Fruit fly (Drosophila melanogaster) whole organism, embryonic: ENCODE data around the gene Tgt.

ENCODE experiments used
- ATbp ChIP-seq: fragments of 200-800 bp; sonication (Bioruptor generic); optimal IDR thresholded peaks from 2 replicates; lab custom pipeline; 2017; ENCODE audit warnings: missing biosample characterization, mild to moderate bottlenecking, missing genetic modification characterization, missing genetic modification reagents
- CG10267 ChIP-seq: fragments of 200-800 bp; sonication (Bioruptor generic); optimal IDR thresholded peaks from 2 replicates; lab custom pipeline; 2018; ENCODE audit warnings: missing biosample characterization, mild to moderate bottlenecking, missing genetic modification characterization, moderate library complexity
- CG10959 ChIP-seq: fragments of 200-800 bp; sonication (Bioruptor generic); IDR thresholded peaks from 2 replicates; pipeline ENCODE4 v1.3.6; 2022; ENCODE audit warnings: missing biosample characterization, missing genetic modification characterization
- CG12299 ChIP-seq: fragments of 200-800 bp; sonication (Bioruptor generic); optimal IDR thresholded peaks from 2 replicates; lab custom pipeline; 2018; ENCODE audit warnings: missing biosample characterization, mild to moderate bottlenecking, missing genetic modification characterization
- CG14860 ChIP-seq: fragments of 200-800 bp; sonication (Bioruptor generic); IDR thresholded peaks from 3 replicates; pipeline ENCODE4 v1.3.6; 2022; ENCODE audit warnings: missing biosample characterization, missing genetic modification characterization; ENCODE audit not compliant: partially characterized antibody
- CG14965 ChIP-seq: fragments of 200-800 bp; sonication (Bioruptor generic); optimal IDR thresholded peaks from 2 replicates; lab custom pipeline; 2016; ENCODE audit warnings: missing biosample characterization, missing genetic modification characterization, borderline replicate concordance
- CG15601 ChIP-seq: fragments of 200-800 bp; sonication (Bioruptor generic); optimal IDR thresholded peaks from 3 replicates; lab custom pipeline; 2019; ENCODE audit warnings: missing biosample characterization, mild to moderate bottlenecking, missing genetic modification characterization, moderate library complexity
- CG16813 ChIP-seq: fragments of 200-800 bp; sonication (Bioruptor generic); IDR thresholded peaks from 3 replicates; pipeline ENCODE4 v1.3.6; 2022; ENCODE audit warnings: missing biosample characterization, missing genetic modification characterization; ENCODE audit not compliant: partially characterized antibody
- CG18262 ChIP-seq: fragments of 200-800 bp; optimal IDR thresholded peaks from 3 replicates; lab custom pipeline; 2019; ENCODE audit warnings: missing biosample characterization, mild to moderate bottlenecking, missing genetic modification characterization, moderate library complexity
- CG30431 ChIP-seq: fragments of 200-800 bp; sonication (Bioruptor generic); optimal IDR thresholded peaks from 2 replicates; lab custom pipeline; 2017; ENCODE audit warnings: missing biosample characterization, missing genetic modification characterization
- CG33213 ChIP-seq: fragments of 200-800 bp; sonication (Bioruptor generic); optimal IDR thresholded peaks from 3 replicates; lab custom pipeline; 2016; ENCODE audit warnings: missing biosample characterization, missing genetic modification characterization
- CG3726 ChIP-seq: fragments of 200-800 bp; sonication (Bioruptor generic); IDR thresholded peaks from 3 replicates; pipeline ENCODE4, ENCODE4 v1.3.6; 2022; ENCODE audit warnings: missing biosample characterization, missing genetic modification characterization
- CG4617 ChIP-seq: fragments of 200-800 bp; sonication (Bioruptor generic); optimal IDR thresholded peaks from 3 replicates; lab custom pipeline; 2016; ENCODE audit warnings: missing biosample characterization, missing genetic modification characterization, borderline replicate concordance
- CG7745 ChIP-seq: fragments of 200-800 bp; sonication (Bioruptor generic); optimal IDR thresholded peaks from 2 replicates; lab custom pipeline; 2018; ENCODE audit warnings: missing biosample characterization, mild to moderate bottlenecking, missing genetic modification characterization, moderate library complexity
- CG8478 ChIP-seq: fragments of >200 bp; optimal IDR thresholded peaks from 2 replicates; lab custom pipeline; 2018
- CG8924 ChIP-seq: fragments of 200-800 bp; optimal IDR thresholded peaks from 3 replicates; lab custom pipeline; 2019; ENCODE audit warnings: missing biosample characterization, mild to moderate bottlenecking, missing genetic modification characterization, moderate library complexity
- CG9817 ChIP-seq: fragments of 200-800 bp; sonication (Bioruptor generic); optimal IDR thresholded peaks from 2 replicates; lab custom pipeline; 2018; ENCODE audit warnings: missing biosample characterization, mild to moderate bottlenecking, missing genetic modification characterization, moderate library complexity
- Dad ChIP-seq: fragments of 200-800 bp; sonication (Bioruptor generic); optimal IDR thresholded peaks from 3 replicates; lab custom pipeline; 2016; ENCODE audit warnings: missing biosample characterization, missing genetic modification characterization
- Dp ChIP-seq: fragments of 200-800 bp; sonication (Bioruptor generic); optimal IDR thresholded peaks from 2 replicates; lab custom pipeline; 2018; ENCODE audit warnings: missing biosample characterization, mild to moderate bottlenecking, missing genetic modification characterization, moderate library complexity
- ERR ChIP-seq: fragments of 200-800 bp; sonication (Bioruptor generic); optimal IDR thresholded peaks from 2 replicates; lab custom pipeline; 2016; ENCODE audit warnings: missing biosample characterization, missing genetic modification characterization
- HLHmδ ChIP-seq: fragments of 200-800 bp; sonication (Bioruptor generic); optimal IDR thresholded peaks from 2 replicates; lab custom pipeline; 2018; ENCODE audit warnings: missing biosample characterization, mild to moderate bottlenecking, missing genetic modification characterization, moderate library complexity
- Kr ChIP-seq: fragments of 200-800 bp; sonication (Bioruptor generic); optimal IDR thresholded peaks from 2 replicates; lab custom pipeline; 2017; ENCODE audit warnings: missing biosample characterization, mild to moderate bottlenecking, missing genetic modification characterization
- MESR4 ChIP-seq: fragments of 200-800 bp; sonication (Bioruptor generic); optimal IDR thresholded peaks from 2 replicates; lab custom pipeline; 2018; ENCODE audit warnings: missing biosample characterization, mild to moderate bottlenecking, missing genetic modification characterization, moderate library complexity
- Max ChIP-seq: fragments of 200-800 bp; sonication (Bioruptor generic); optimal IDR thresholded peaks from 2 replicates; lab custom pipeline; 2016; ENCODE audit warnings: missing biosample characterization, mild to moderate bottlenecking, missing genetic modification characterization
- Myb ChIP-seq: fragments of 200-800 bp; sonication (Bioruptor generic); optimal IDR thresholded peaks from 2 replicates; lab custom pipeline; 2016; ENCODE audit warnings: missing biosample characterization, missing genetic modification characterization
- NfI ChIP-seq: fragments of 200-800 bp; sonication (Bioruptor generic); optimal IDR thresholded peaks from 3 replicates; lab custom pipeline; 2018; ENCODE audit warnings: missing biosample characterization, mild to moderate bottlenecking, missing genetic modification characterization, moderate library complexity
- Oaz ChIP-seq: fragments of 200-800 bp; sonication (Bioruptor generic); IDR thresholded peaks from 2 replicates; pipeline ENCODE4 v1.3.6; 2022; ENCODE audit warnings: missing biosample characterization, missing genetic modification characterization
- Scr ChIP-seq: fragments of 200-800 bp; sonication (Bioruptor generic); IDR thresholded peaks from 2 replicates; pipeline ENCODE4 v1.3.6; 2022; ENCODE audit warnings: missing biosample characterization, missing genetic modification characterization; ENCODE audit not compliant: partially characterized antibody
- Vsx1 ChIP-seq: fragments of 200-800 bp; sonication (Bioruptor generic); optimal IDR thresholded peaks from 2 replicates; lab custom pipeline; 2017; ENCODE audit warnings: missing biosample characterization, mild to moderate bottlenecking, missing genetic modification characterization, missing genetic modification reagents
- amos ChIP-seq: fragments of 200-800 bp; sonication (Bioruptor generic); IDR thresholded peaks from 2 replicates; pipeline ENCODE4 v1.3.6; 2022; ENCODE audit warnings: missing biosample characterization, missing genetic modification characterization; ENCODE audit not compliant: partially characterized antibody
- ato ChIP-seq: fragments of 200-800 bp; sonication (Bioruptor generic); IDR thresholded peaks from 2 replicates; pipeline ENCODE4 v1.3.6; 2022; ENCODE audit warnings: missing biosample characterization, missing genetic modification characterization; ENCODE audit not compliant: partially characterized antibody
- bsh ChIP-seq, 2 experiments: fragments of 200-800 bp; sonication (Bioruptor generic); optimal IDR thresholded peaks; 2 replicates each; lab custom pipeline; 2017 to 2018; ENCODE audit warnings: mild to moderate bottlenecking in 2 of 2, missing biosample characterization in 2 of 2, missing genetic modification characterization in 2 of 2, moderate library complexity in 1 of 2
- corto ChIP-seq: fragments of 200-800 bp; sonication (Bioruptor generic); optimal IDR thresholded peaks from 2 replicates; lab custom pipeline; 2016; ENCODE audit warnings: missing biosample characterization, mild to moderate bottlenecking, missing genetic modification characterization, moderate library complexity
- ftz-f1 ChIP-seq: fragments of 200-800 bp; sonication (Bioruptor generic); optimal IDR thresholded peaks from 2 replicates; lab custom pipeline; 2016; ENCODE audit warnings: missing biosample characterization, missing genetic modification characterization
- hb ChIP-seq: fragments of 200-800 bp; sonication (Bioruptor generic); IDR thresholded peaks from 3 replicates; pipeline ENCODE4 v1.3.6; 2022; ENCODE audit warnings: missing biosample characterization, missing genetic modification characterization; ENCODE audit not compliant: partially characterized antibody
- ken ChIP-seq: fragments of 200-800 bp; sonication (Bioruptor generic); IDR thresholded peaks from 3 replicates; pipeline ENCODE4 v1.3.6; 2022; ENCODE audit warnings: missing biosample characterization, missing genetic modification characterization
- maf-S ChIP-seq: fragments of 200-800 bp; sonication (Bioruptor generic); optimal IDR thresholded peaks from 2 replicates; lab custom pipeline; 2016; ENCODE audit warnings: missing biosample characterization, missing genetic modification characterization
- nerfin-2 ChIP-seq: fragments of 200-800 bp; sonication (Bioruptor generic); IDR thresholded peaks from 2 replicates; pipeline ENCODE4 v1.3.6; 2022; ENCODE audit warnings: missing biosample characterization, missing genetic modification characterization; ENCODE audit not compliant: partially characterized antibody
- pho ChIP-seq: fragments of 200-800 bp; sonication (Bioruptor generic); optimal IDR thresholded peaks from 2 replicates; lab custom pipeline; 2016; ENCODE audit warnings: missing biosample characterization, missing genetic modification characterization
- phol ChIP-seq: fragments of 200-800 bp; sonication (Bioruptor generic); optimal IDR thresholded peaks from 3 replicates; lab custom pipeline; 2018; ENCODE audit warnings: missing biosample characterization, mild to moderate bottlenecking, missing genetic modification characterization, moderate library complexity
- ranshi ChIP-seq: fragments of 200-800 bp; sonication (Bioruptor generic); IDR thresholded peaks from 2 replicates; pipeline ENCODE4 v1.3.6; 2022; ENCODE audit warnings: missing biosample characterization, missing genetic modification characterization
- rib ChIP-seq: fragments of 200-800 bp; sonication (Bioruptor generic); IDR thresholded peaks from 2 replicates; pipeline ENCODE4 v1.3.6; 2022; ENCODE audit warnings: missing biosample characterization, missing genetic modification characterization
- schlank ChIP-seq: fragments of 200-800 bp; sonication (Bioruptor generic); optimal IDR thresholded peaks from 2 replicates; lab custom pipeline; 2018; ENCODE audit warnings: missing biosample characterization, mild to moderate bottlenecking, missing genetic modification characterization
- stwl ChIP-seq: fragments of 200-800 bp; sonication (Bioruptor generic); optimal IDR thresholded peaks from 3 replicates; lab custom pipeline; 2018; ENCODE audit warnings: missing biosample characterization, mild to moderate bottlenecking, missing genetic modification characterization, moderate library complexity
- trem ChIP-seq: fragments of 200-800 bp; optimal IDR thresholded peaks from 3 replicates; lab custom pipeline; 2019; ENCODE audit warnings: missing biosample characterization, mild to moderate bottlenecking, missing genetic modification characterization, moderate library complexity
- twi ChIP-seq: fragments of 200-800 bp; optimal IDR thresholded peaks from 2 replicates; lab custom pipeline; 2019; ENCODE audit warnings: missing biosample characterization, mild to moderate bottlenecking, missing genetic modification characterization, moderate library complexity
- vnd ChIP-seq: fragments of 200-800 bp; sonication (Bioruptor generic); IDR thresholded peaks from 3 replicates; pipeline ENCODE4 v1.3.6; 2022; ENCODE audit warnings: missing biosample characterization, missing genetic modification characterization; ENCODE audit not compliant: partially characterized antibody
- wor ChIP-seq: fragments of 200-800 bp; sonication (Bioruptor generic); IDR thresholded peaks from 2 replicates; pipeline ENCODE4 v1.3.6; 2022; ENCODE audit warnings: missing biosample characterization, missing genetic modification characterization
- zen2 ChIP-seq: fragments of 200-800 bp; sonication (Bioruptor generic); IDR thresholded peaks from 3 replicates; pipeline ENCODE4 v1.3.6; 2022; ENCODE audit warnings: missing biosample characterization, missing genetic modification characterization; ENCODE audit not compliant: partially characterized antibody
- zfh1 ChIP-seq: fragments of 200-800 bp; sonication (Bioruptor generic); IDR thresholded peaks from 3 replicates; pipeline ENCODE4 v1.3.6; 2022; ENCODE audit warnings: missing biosample characterization, missing genetic modification characterization

Gene Tgt

dm6 chr2L:1217892-1218473 lies 34.1 kb downstream of the Tgt start (continued):
- TF ChIP-seq CG12299 (tag; lab: Kevin White, UChicago): no peak
- peak; percentile 38 for TF ChIP-seq CG8924 (tag; lab: Kevin White, UChicago)
- no peak for TF ChIP-seq Scr (GFP tag; lab: Robert Waterston, UW)
- TF ChIP-seq nerfin-2 (GFP tag; lab: Robert Waterston, UW): no peak
- TF ChIP-seq ftz-f1 (GFP tag; lab: Kevin White, UChicago): no peak
- no peak for TF ChIP-seq CG18262 (tag; lab: Kevin White, UChicago)
- TF ChIP-seq CG33213: no peak
- TF ChIP-seq Dp (GFP tag; lab: Kevin White, UChicago): no peak
- TF ChIP-seq pho (GFP tag; lab: Kevin White, UChicago): no peak
- no peak for TF ChIP-seq CG10267
- no peak for TF ChIP-seq corto (GFP tag; lab: Kevin White, UChicago)
- TF ChIP-seq ato (GFP tag; lab: Robert Waterston, UW): no peak
- TF ChIP-seq CG14860 (GFP tag; lab: Robert Waterston, UW): no peak
- TF ChIP-seq MESR4 (GFP tag; lab: Kevin White, UChicago): no peak
- TF ChIP-seq CG15601 (tag; lab: Kevin White, UChicago): no peak
- no peak for TF ChIP-seq wor
- no peak for TF ChIP-seq NfI (GFP tag; lab: Kevin White, UChicago)
- no peak for TF ChIP-seq Max (GFP tag; lab: Kevin White, UChicago)
- TF ChIP-seq rib (GFP tag; lab: Robert Waterston, UW): no peak
- TF ChIP-seq CG4617: no peak
- TF ChIP-seq bsh (GFP tag; optimal IDR thresholded peaks at IDR 0.05; lab: Kevin White, UChicago): no peak
- TF ChIP-seq ATbp: peak; percentile 61
- no peak for TF ChIP-seq CG8478 (lab: Kevin White, UChicago)
- no peak for TF ChIP-seq hb (GFP tag; lab: Robert Waterston, UW)
- TF ChIP-seq Dad (GFP tag; lab: Kevin White, UChicago): no peak
- no peak for TF ChIP-seq schlank
- no peak for TF ChIP-seq phol (tag; lab: Kevin White, UChicago)
- no peak for TF ChIP-seq CG3726 (GFP tag; lab: Robert Waterston, UW)
- no peak for TF ChIP-seq Vsx1 (GFP tag; lab: Kevin White, UChicago)
- TF ChIP-seq zfh1 (GFP tag; lab: Robert Waterston, UW): no peak
- TF ChIP-seq CG9817 (tag; lab: Kevin White, UChicago): peak; percentile 7
- TF ChIP-seq Kr (GFP tag; lab: Kevin White, UChicago): no peak
- no peak for TF ChIP-seq stwl
- TF ChIP-seq ken (GFP tag; lab: Robert Waterston, UW): no peak
- no peak for TF ChIP-seq HLHmδ
- no peak for TF ChIP-seq vnd
- TF ChIP-seq CG16813 (GFP tag; lab: Robert Waterston, UW): no peak
- no peak for TF ChIP-seq zen2 (GFP tag; lab: Robert Waterston, UW)
- no peak for TF ChIP-seq CG14965 (GFP tag; lab: Kevin White, UChicago)
- no peak for TF ChIP-seq maf-S (GFP tag; lab: Kevin White, UChicago)
- no peak for TF ChIP-seq CG7745 (tag; lab: Kevin White, UChicago)
- TF ChIP-seq twi: no peak
- TF ChIP-seq ranshi (GFP tag; lab: Robert Waterston, UW): 0 out of 2 replicates have a peak, but pooled peaks have one; percentile 24
- TF ChIP-seq CG30431: no peak
- no peak for TF ChIP-seq ERR (GFP tag; lab: Kevin White, UChicago)
- TF ChIP-seq Oaz: peak; percentile 34
- no peak for TF ChIP-seq Myb
- TF ChIP-seq CG10959 (GFP tag; lab: Robert Waterston, UW): no peak
- TF ChIP-seq amos: no peak
- TF ChIP-seq trem (tag; lab: Kevin White, UChicago): no peak
